Fruit fly (Drosophila melanogaster) whole organism, embryonic: ENCODE results near the gene CG9733.
A peak's percentile ranks its signal among the peaks of the same experiment; 100 is the strongest.

Source experiments
- Ada2b ChIP-seq: fragments of 200-800 bp; sonication (Bioruptor generic); IDR thresholded peaks from 2 replicates; pipeline ENCODE4 v1.3.6; 2022; ENCODE audit warnings: missing biosample characterization, missing genetic modification characterization
- CG11696 ChIP-seq: fragments of 200-800 bp; sonication (Bioruptor generic); IDR thresholded peaks from 2 replicates; pipeline ENCODE4 v1.3.6; 2022; ENCODE audit warnings: missing biosample characterization, missing genetic modification characterization
- CG1233 ChIP-seq: fragments of 200-800 bp; sonication (Bioruptor generic); optimal IDR thresholded peaks from 4 replicates; lab custom pipeline; 2018; ENCODE audit warnings: missing biosample characterization, mild to moderate bottlenecking, missing genetic modification characterization
- CG12942 ChIP-seq: fragments of 200-800 bp; sonication (Bioruptor generic); optimal IDR thresholded peaks from 3 replicates; lab custom pipeline; 2016; ENCODE audit warnings: missing biosample characterization, missing genetic modification characterization
- CG13624 ChIP-seq: fragments of 200-800 bp; sonication (Bioruptor generic); optimal IDR thresholded peaks from 2 replicates; lab custom pipeline; 2016; ENCODE audit warnings: missing biosample characterization, missing genetic modification characterization
- CG14050 ChIP-seq: fragments of 200-800 bp; sonication (Bioruptor generic); IDR thresholded peaks from 3 replicates; pipeline ENCODE4 v1.3.6; 2022; ENCODE audit warnings: missing biosample characterization, missing genetic modification characterization
- CG14965 ChIP-seq: fragments of 200-800 bp; sonication (Bioruptor generic); optimal IDR thresholded peaks from 2 replicates; lab custom pipeline; 2016; ENCODE audit warnings: missing biosample characterization, missing genetic modification characterization, borderline replicate concordance
- CG15011 ChIP-seq: fragments of 200-800 bp; sonication (Bioruptor generic); optimal IDR thresholded peaks from 3 replicates; lab custom pipeline; 2018; ENCODE audit warnings: missing biosample characterization, mild to moderate bottlenecking, missing genetic modification characterization
- CG1529 ChIP-seq: fragments of 200-800 bp; sonication (Bioruptor generic); optimal IDR thresholded peaks from 3 replicates; lab custom pipeline; 2018; ENCODE audit warnings: missing biosample characterization, missing genetic modification characterization
- CG16815 ChIP-seq: fragments of 200-800 bp; sonication (Bioruptor generic); optimal IDR thresholded peaks from 3 replicates; lab custom pipeline; 2017; ENCODE audit warnings: missing biosample characterization, mild to moderate bottlenecking, missing genetic modification characterization
- CG30403 ChIP-seq: fragments of 200-800 bp; sonication (Bioruptor generic); optimal IDR thresholded peaks from 3 replicates; lab custom pipeline; 2016; ENCODE audit warnings: missing biosample characterization, missing genetic modification characterization
- CG31365 ChIP-seq: fragments of 200-800 bp; sonication (Bioruptor generic); optimal IDR thresholded peaks from 2 replicates; lab custom pipeline; 2018; ENCODE audit warnings: missing biosample characterization, mild to moderate bottlenecking, missing genetic modification characterization
- CG3407 ChIP-seq: fragments of 200-800 bp; sonication (Bioruptor generic); optimal IDR thresholded peaks from 2 replicates; lab custom pipeline; 2018; ENCODE audit warnings: missing biosample characterization, mild to moderate bottlenecking, missing genetic modification characterization
- CG4328 ChIP-seq: fragments of 200-800 bp; sonication (Bioruptor generic); optimal IDR thresholded peaks from 3 replicates; lab custom pipeline; 2017; ENCODE audit warnings: missing biosample characterization, missing genetic modification reagents, missing genetic modification characterization
- CG4424 ChIP-seq: fragments of 200-800 bp; sonication (Bioruptor generic); optimal IDR thresholded peaks from 3 replicates; lab custom pipeline; 2016; ENCODE audit warnings: missing biosample characterization, missing genetic modification characterization
- CG7987 ChIP-seq: fragments of 200-800 bp; sonication (Bioruptor generic); optimal IDR thresholded peaks from 2 replicates; lab custom pipeline; 2018; ENCODE audit warnings: missing biosample characterization, mild to moderate bottlenecking, missing genetic modification characterization, moderate library complexity
- CG9215 ChIP-seq: fragments of 200-800 bp; sonication (Bioruptor generic); IDR thresholded peaks from 2 replicates; pipeline ENCODE4 v1.3.6; 2022; ENCODE audit warnings: missing biosample characterization, missing genetic modification characterization
- CrebB ChIP-seq: fragments of 200-800 bp; sonication (Bioruptor generic); optimal IDR thresholded peaks from 3 replicates; lab custom pipeline; 2018; ENCODE audit warnings: missing biosample characterization, mild to moderate bottlenecking, missing genetic modification characterization
- Deaf1 ChIP-seq: fragments of 200-800 bp; optimal IDR thresholded peaks from 3 replicates; lab custom pipeline; 2019; ENCODE audit warnings: missing biosample characterization, mild to moderate bottlenecking, missing genetic modification characterization, moderate library complexity
- Gug ChIP-seq: fragments of 200-800 bp; sonication (Bioruptor generic); IDR thresholded peaks from 4 replicates; pipeline ENCODE4 v1.3.6; 2022; ENCODE audit warnings: missing biosample characterization, missing genetic modification characterization
- Hand ChIP-seq: fragments of 200-800 bp; sonication (Bioruptor generic); optimal IDR thresholded peaks from 2 replicates; lab custom pipeline; 2017; ENCODE audit warnings: mild to moderate bottlenecking, missing biosample characterization, missing genetic modification reagents, missing genetic modification characterization
- Hey ChIP-seq: fragments of 200-800 bp; sonication (Bioruptor generic); optimal IDR thresholded peaks from 3 replicates; lab custom pipeline; 2018; ENCODE audit warnings: missing biosample characterization, mild to moderate bottlenecking, missing genetic modification characterization
- HmgZ ChIP-seq: fragments of 200-800 bp; sonication (Bioruptor generic); optimal IDR thresholded peaks from 2 replicates; lab custom pipeline; 2018; ENCODE audit warnings: missing biosample characterization, mild to moderate bottlenecking, missing genetic modification characterization
- Hr51 ChIP-seq, 2 experiments: fragments of 200-800 bp; sonication (Bioruptor generic); optimal IDR thresholded peaks; 2 replicates in 1 of 2; 3 replicates in 1 of 2; lab custom pipeline; 2016 to 2018; ENCODE audit warnings: missing biosample characterization in 2 of 2, missing genetic modification characterization in 2 of 2, mild to moderate bottlenecking in 1 of 2, moderate library complexity in 1 of 2
- MESR4 ChIP-seq: fragments of 200-800 bp; sonication (Bioruptor generic); optimal IDR thresholded peaks from 2 replicates; lab custom pipeline; 2018; ENCODE audit warnings: missing biosample characterization, mild to moderate bottlenecking, missing genetic modification characterization, moderate library complexity
- Max ChIP-seq: fragments of 200-800 bp; sonication (Bioruptor generic); optimal IDR thresholded peaks from 2 replicates; lab custom pipeline; 2016; ENCODE audit warnings: missing biosample characterization, mild to moderate bottlenecking, missing genetic modification characterization
- Nf-YA ChIP-seq: fragments of 200-800 bp; sonication (Bioruptor generic); IDR thresholded peaks from 2 replicates; pipeline ENCODE4 v1.3.6; 2022; ENCODE audit warnings: missing biosample characterization, missing genetic modification characterization
- Nf-YB ChIP-seq: fragments of 200-800 bp; sonication (Bioruptor generic); optimal IDR thresholded peaks from 3 replicates; lab custom pipeline; 2019; ENCODE audit warnings: missing biosample characterization, mild to moderate bottlenecking, missing genetic modification characterization, moderate library complexity
- Sin3A ChIP-seq: fragments of >200 bp; optimal IDR thresholded peaks from 2 replicates; lab custom pipeline; 2018
- ara ChIP-seq: fragments of 200-800 bp; sonication (Bioruptor generic); IDR thresholded peaks from 2 replicates; pipeline ENCODE4 v1.3.6; 2022; ENCODE audit warnings: missing biosample characterization, missing genetic modification characterization
- bab2 ChIP-seq: fragments of 200-800 bp; sonication (Bioruptor generic); optimal IDR thresholded peaks from 2 replicates; lab custom pipeline; 2016; ENCODE audit warnings: missing biosample characterization, missing genetic modification characterization
- chn ChIP-seq: fragments of 200-800 bp; sonication (Bioruptor generic); optimal IDR thresholded peaks from 2 replicates; lab custom pipeline; 2016; ENCODE audit warnings: missing biosample characterization, missing genetic modification characterization
- ci ChIP-seq: fragments of 200-800 bp; sonication (Bioruptor generic); IDR thresholded peaks from 3 replicates; pipeline ENCODE4 v1.3.6; 2022; ENCODE audit warnings: missing biosample characterization, missing genetic modification characterization
- da ChIP-seq: fragments of 200-800 bp; sonication (Bioruptor generic); optimal IDR thresholded peaks from 2 replicates; lab custom pipeline; 2016; ENCODE audit warnings: missing biosample characterization, missing genetic modification characterization
- emc ChIP-seq: fragments of 200-800 bp; sonication (Bioruptor generic); optimal IDR thresholded peaks from 2 replicates; lab custom pipeline; 2016; ENCODE audit warnings: missing biosample characterization, missing genetic modification characterization
- ems ChIP-seq: fragments of 200-800 bp; sonication (Bioruptor generic); optimal IDR thresholded peaks from 3 replicates; lab custom pipeline; 2016; ENCODE audit warnings: missing biosample characterization, missing genetic modification characterization
- gcm ChIP-seq: fragments of 200-800 bp; sonication (Bioruptor generic); optimal IDR thresholded peaks from 2 replicates; lab custom pipeline; 2019; ENCODE audit warnings: missing biosample characterization, mild to moderate bottlenecking, missing genetic modification characterization, moderate library complexity
- ham ChIP-seq: fragments of 200-800 bp; sonication (Bioruptor generic); IDR thresholded peaks from 2 replicates; pipeline ENCODE4 v1.3.6; 2022; ENCODE audit warnings: missing biosample characterization, missing genetic modification characterization
- jigr1 ChIP-seq: fragments of 200-800 bp; sonication (Bioruptor generic); IDR thresholded peaks from 3 replicates; pipeline ENCODE4 v1.3.6; 2022; ENCODE audit warnings: missing biosample characterization, missing genetic modification characterization
- nmo ChIP-seq: fragments of 200-800 bp; sonication (Bioruptor generic); optimal IDR thresholded peaks from 2 replicates; lab custom pipeline; 2018; ENCODE audit warnings: missing biosample characterization, mild to moderate bottlenecking, missing genetic modification characterization, moderate library complexity
- nom ChIP-seq: fragments of 200-800 bp; sonication (Bioruptor generic); optimal IDR thresholded peaks from 2 replicates; lab custom pipeline; 2017; ENCODE audit warnings: missing biosample characterization, missing genetic modification characterization, mild to moderate bottlenecking, moderate library complexity, missing genetic modification reagents
- pan ChIP-seq, 4 experiments: fragments of >200 bp in 3 of 4; fragments of 200-800 bp in 1 of 4; sonication (Bioruptor generic) in 1 of 4; optimal IDR thresholded peaks in 3 of 4; IDR thresholded peaks in 1 of 4; 2 replicates each; pipeline versions ENCODE4 v1.3.6 to Lab custom; 2017 to 2022; ENCODE audit warnings: missing biosample characterization in 2 of 4, missing genetic modification characterization in 2 of 4, mixed read lengths in 1 of 4
- pho ChIP-seq: fragments of 200-800 bp; sonication (Bioruptor generic); optimal IDR thresholded peaks from 2 replicates; lab custom pipeline; 2016; ENCODE audit warnings: missing biosample characterization, missing genetic modification characterization
- phol ChIP-seq: fragments of 200-800 bp; sonication (Bioruptor generic); optimal IDR thresholded peaks from 3 replicates; lab custom pipeline; 2018; ENCODE audit warnings: missing biosample characterization, mild to moderate bottlenecking, missing genetic modification characterization, moderate library complexity
- ranshi ChIP-seq: fragments of 200-800 bp; sonication (Bioruptor generic); IDR thresholded peaks from 2 replicates; pipeline ENCODE4 v1.3.6; 2022; ENCODE audit warnings: missing biosample characterization, missing genetic modification characterization
- slp2 ChIP-seq: fragments of 200-800 bp; sonication (Bioruptor generic); optimal IDR thresholded peaks from 2 replicates; lab custom pipeline; 2016; ENCODE audit warnings: missing biosample characterization, missing genetic modification characterization
- sob ChIP-seq: fragments of 200-800 bp; sonication (Bioruptor generic); IDR thresholded peaks from 2 replicates; pipeline ENCODE4 v1.3.6; 2022; ENCODE audit warnings: missing biosample characterization, missing genetic modification characterization
- tna ChIP-seq: fragments of 200-800 bp; sonication (Bioruptor generic); IDR thresholded peaks from 2 replicates; pipeline ENCODE4 v1.3.6; 2022; ENCODE audit warnings: missing biosample characterization, missing genetic modification characterization; ENCODE audit not compliant: partially characterized antibody
- vfl ChIP-seq: fragments of 200-800 bp; sonication (Bioruptor generic); optimal IDR thresholded peaks from 2 replicates; lab custom pipeline; 2016; ENCODE audit warnings: missing biosample characterization, missing genetic modification characterization
- zfh1 ChIP-seq: fragments of 200-800 bp; sonication (Bioruptor generic); IDR thresholded peaks from 3 replicates; pipeline ENCODE4 v1.3.6; 2022; ENCODE audit warnings: missing biosample characterization, missing genetic modification characterization

CG9733 gene

DNA sequence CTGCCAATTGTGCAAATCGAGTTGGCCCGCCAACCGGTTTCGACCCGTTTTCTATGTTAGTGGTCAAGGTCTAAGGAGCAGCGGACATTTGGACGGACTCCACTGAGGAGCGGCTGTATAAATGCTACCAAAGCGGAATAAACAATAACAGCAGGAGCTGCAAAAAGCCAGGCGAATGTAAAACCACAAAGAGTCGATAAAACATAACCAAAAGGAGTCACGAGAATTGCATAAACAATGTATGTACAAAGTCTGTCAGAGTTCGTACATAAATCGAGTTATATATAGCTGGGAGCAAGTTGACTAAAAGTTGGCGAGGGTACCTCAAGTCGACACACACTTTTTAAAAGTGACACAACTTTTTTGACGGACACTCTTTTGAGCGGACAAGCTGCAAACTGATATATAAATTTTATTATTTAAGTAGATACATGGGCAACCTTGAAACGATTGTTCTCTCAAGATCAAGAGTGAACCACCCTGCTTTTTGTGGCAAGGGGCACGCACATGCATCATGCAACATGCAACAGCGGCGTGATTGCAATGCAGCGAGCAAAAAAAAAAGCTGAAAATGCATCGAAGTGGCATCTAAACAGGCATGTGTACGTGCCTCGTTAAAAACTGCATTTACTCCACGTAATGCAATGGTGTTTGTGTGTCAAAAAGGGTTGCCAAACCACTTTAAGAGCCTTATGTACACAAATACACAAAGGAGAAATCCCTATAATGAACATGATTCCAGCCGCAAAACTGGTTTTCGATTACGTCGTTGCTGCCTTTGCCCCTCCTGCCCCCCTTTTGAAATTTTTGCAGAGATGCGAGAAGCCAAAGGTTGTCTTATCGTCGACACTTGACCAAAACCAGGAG lies 9.0 kb upstream of the CG9733 start (continued):
- no peak for TF ChIP-seq CG30403
- TF ChIP-seq CG1529 (GFP tag; lab: Kevin White, UChicago) = no peak
- TF ChIP-seq zfh1 (GFP tag; lab: Robert Waterston, UW) = peak; percentile 72
- TF ChIP-seq CrebB = no peak
- TF ChIP-seq Hand (GFP tag; lab: Kevin White, UChicago) = no peak
- TF ChIP-seq bab2 (GFP tag; lab: Kevin White, UChicago) = no peak
- TF ChIP-seq CG14050 (GFP tag; lab: Robert Waterston, UW) = no peak
- no peak for TF ChIP-seq Deaf1 (tag; lab: Kevin White, UChicago)
- TF ChIP-seq tna (GFP tag; lab: Robert Waterston, UW) = no peak
- TF ChIP-seq sob = no peak
- peak; percentile 17 for TF ChIP-seq CG4424 (GFP tag; lab: Kevin White, UChicago)
- peak; percentile 74; the same call in 1 of the 3 replicates for TF ChIP-seq ci (GFP tag; lab: Robert Waterston, UW)
- TF ChIP-seq pho (GFP tag; lab: Kevin White, UChicago) = no peak
- TF ChIP-seq da (GFP tag; lab: Kevin White, UChicago) = no peak
- no peak for TF ChIP-seq HmgZ (tag; lab: Kevin White, UChicago)
- TF ChIP-seq Ada2b (GFP tag; lab: Robert Waterston, UW) = no peak
- no peak for TF ChIP-seq Max (GFP tag; lab: Kevin White, UChicago)
- no peak for TF ChIP-seq CG15011 (GFP tag; lab: Kevin White, UChicago)
- no peak for TF ChIP-seq gcm
- TF ChIP-seq emc (GFP tag; lab: Kevin White, UChicago) = no peak
- TF ChIP-seq nmo (GFP tag; lab: Kevin White, UChicago) = no peak
- TF ChIP-seq Sin3A = no peak
- TF ChIP-seq CG4328 = no peak
- no peak for TF ChIP-seq jigr1
- TF ChIP-seq CG9215 (GFP tag; lab: Robert Waterston, UW) = no peak
- no peak for TF ChIP-seq CG31365 (tag; lab: Kevin White, UChicago)
- peak; percentile 60; the same call in 1 of the 2 replicates for TF ChIP-seq ara
- TF ChIP-seq Hr51 (GFP tag; optimal IDR thresholded peaks at IDR 0.05; lab: Kevin White, UChicago) = no peak
- no peak for TF ChIP-seq Hey (tag; lab: Kevin White, UChicago)
- no peak for TF ChIP-seq CG3407 (GFP tag; lab: Kevin White, UChicago)
- no peak for TF ChIP-seq Gug (GFP tag; lab: Robert Waterston, UW)
- no peak for TF ChIP-seq ham
- no peak for TF ChIP-seq pan (optimal IDR thresholded peaks at IDR 0.05; lab: Kevin White, UChicago)
- TF ChIP-seq pan (GFP tag; optimal IDR thresholded peaks at IDR 0.05 in 1 of 2, IDR thresholded peaks at IDR 0.05 in 1 of 2) = no peak
- TF ChIP-seq Nf-YA (GFP tag; lab: Robert Waterston, UW) = no peak
- TF ChIP-seq CG16815 (GFP tag; lab: Kevin White, UChicago) = no peak
- TF ChIP-seq vfl (GFP tag; lab: Kevin White, UChicago) = no peak
- TF ChIP-seq CG13624 (GFP tag; lab: Kevin White, UChicago) = no peak
- no peak for TF ChIP-seq CG11696 (GFP tag; lab: Robert Waterston, UW)
- TF ChIP-seq Nf-YB (GFP tag; lab: Kevin White, UChicago) = no peak
- no peak for TF ChIP-seq ranshi (GFP tag; lab: Robert Waterston, UW)
- TF ChIP-seq ems (GFP tag; lab: Kevin White, UChicago) = no peak
- no peak for TF ChIP-seq MESR4 (GFP tag; lab: Kevin White, UChicago)
- peak; percentile 5 for TF ChIP-seq phol
- peak; percentile 96 for TF ChIP-seq nom (GFP tag; lab: Kevin White, UChicago)
- TF ChIP-seq CG7987 (GFP tag; lab: Kevin White, UChicago) = no peak
- no peak for TF ChIP-seq CG1233 (GFP tag; lab: Kevin White, UChicago)
- TF ChIP-seq slp2 (GFP tag; lab: Kevin White, UChicago) = no peak
- TF ChIP-seq chn = no peak
- no peak for TF ChIP-seq CG14965 (GFP tag; lab: Kevin White, UChicago)
- TF ChIP-seq CG12942 (GFP tag; lab: Kevin White, UChicago) = no peak
